Worm (Caenorhabditis elegans): ENCODE results near the gene snf-5.

ce11 chrII:12884972-12885371, 19.4 kb upstream of the snf-5 start, which contains the start of gene sra-14:
- TF ChIP-seq nhr-237 (tag; optimal IDR thresholded peaks at IDR 0.05) (no peak), alr-1 (tag; optimal IDR thresholded peaks at IDR 0.05; ENCODE audit: borderline replicate concordance) (no peak), pag-3 (tag; optimal IDR thresholded peaks at IDR 0.05; ENCODE audit: borderline replicate concordance, insufficient read depth) (no peak), elt-3 (tag; optimal IDR thresholded peaks at IDR 0.05) (no peak), nhr-28 (tag; optimal IDR thresholded peaks at IDR 0.05) (no peak), fkh-10 (GFP tag; optimal IDR thresholded peaks at IDR 0.05) (no peak), elt-2 (tag; optimal IDR thresholded peaks at IDR 0.05) (no peak), ceh-82 (tag; optimal IDR thresholded peaks at IDR 0.05) (no peak), rnt-1 (tag; optimal IDR thresholded peaks at IDR 0.05) (no peak), snpc-4 (tag; optimal IDR thresholded peaks at IDR 0.05) (no peak), mep-1 (tag; optimal IDR thresholded peaks at IDR 0.05) (no peak)
